Worm (Caenorhabditis elegans): ENCODE data around the gene C32C4.3.

C32C4.3 gene

DNA sequence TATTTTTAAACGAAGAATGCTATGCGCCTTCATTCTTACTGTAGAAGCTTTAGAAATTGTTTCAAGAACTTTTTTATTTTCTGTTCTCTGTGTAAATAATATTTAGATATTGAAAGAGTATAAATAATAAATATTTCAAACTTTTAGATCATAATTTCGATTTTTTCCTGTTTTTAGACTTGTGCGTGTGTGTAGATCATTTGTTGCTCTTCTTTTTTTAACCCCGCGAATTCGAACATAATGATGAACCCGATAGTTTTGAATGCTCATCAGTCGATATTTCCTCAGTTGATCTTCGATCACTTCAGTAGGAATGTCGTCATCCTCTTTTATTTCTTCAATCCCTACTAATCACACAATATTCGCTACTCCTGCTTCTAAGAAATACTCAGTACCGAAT is 49.7 kb downstream of the C32C4.3 start, which contains the start of gene T21C9.13:
T21C9.13 (plus strand) TSS at position 33 of the 400 bp plus-strand sequence.
- TF ChIP-seq unc-62 (GFP tag; optimal IDR thresholded peaks at IDR 0.05) = no peak
